Fruit fly (Drosophila melanogaster) whole organism, embryonic: ENCODE measurements around the gene CG43845.

ENCODE experiments used
- BEAF-32 ChIP-seq: fragments of 200-800 bp; sonication (Bioruptor generic); optimal IDR thresholded peaks from 3 replicates; lab custom pipeline; 2017; ENCODE audit warnings: missing biosample characterization, missing genetic modification characterization, mild to moderate bottlenecking, moderate library complexity, missing genetic modification reagents
- CG10979 ChIP-seq: fragments of 200-800 bp; sonication (Bioruptor generic); optimal IDR thresholded peaks from 2 replicates; lab custom pipeline; 2018; ENCODE audit warnings: missing biosample characterization, mild to moderate bottlenecking, missing genetic modification characterization, moderate library complexity
- CG11085 ChIP-seq: fragments of 200-800 bp; sonication (Bioruptor generic); IDR thresholded peaks from 2 replicates; pipeline ENCODE4 v1.3.6; 2022; ENCODE audit warnings: missing biosample characterization, missing genetic modification characterization
- CG11695 ChIP-seq: fragments of 200-800 bp; sonication (Bioruptor generic); IDR thresholded peaks from 3 replicates; pipeline ENCODE4 v1.3.6; 2022; ENCODE audit warnings: missing biosample characterization, missing genetic modification characterization
- CG13296 ChIP-seq: fragments of 200-800 bp; sonication (Bioruptor generic); optimal IDR thresholded peaks from 3 replicates; lab custom pipeline; 2018; ENCODE audit warnings: missing biosample characterization, mild to moderate bottlenecking, missing genetic modification characterization
- CG13424 ChIP-seq: fragments of 200-800 bp; sonication (Bioruptor generic); optimal IDR thresholded peaks from 2 replicates; lab custom pipeline; 2019; ENCODE audit warnings: missing biosample characterization, mild to moderate bottlenecking, missing genetic modification characterization, moderate library complexity
- CG13775 ChIP-seq: fragments of 200-800 bp; sonication (Bioruptor generic); optimal IDR thresholded peaks from 3 replicates; lab custom pipeline; 2017; ENCODE audit warnings: missing biosample characterization, mild to moderate bottlenecking, missing genetic modification characterization
- CG16779 ChIP-seq: fragments of 200-800 bp; sonication (Bioruptor generic); IDR thresholded peaks from 2 replicates; pipeline ENCODE4 v1.3.6; 2022; ENCODE audit warnings: missing biosample characterization, missing genetic modification characterization
- CG17186 ChIP-seq: fragments of 200-800 bp; sonication (Bioruptor generic); optimal IDR thresholded peaks from 3 replicates; lab custom pipeline; 2017; ENCODE audit warnings: missing biosample characterization, missing genetic modification reagents, missing genetic modification characterization
- CG17829 ChIP-seq: fragments of 200-800 bp; optimal IDR thresholded peaks from 2 replicates; lab custom pipeline; 2019; ENCODE audit warnings: missing biosample characterization, mild to moderate bottlenecking, missing genetic modification characterization, moderate library complexity
- CG2875 ChIP-seq: fragments of 200-800 bp; sonication (Bioruptor generic); optimal IDR thresholded peaks from 2 replicates; lab custom pipeline; 2017; ENCODE audit warnings: missing biosample characterization, mild to moderate bottlenecking, missing genetic modification characterization, missing genetic modification reagents
- CG30403 ChIP-seq: fragments of 200-800 bp; sonication (Bioruptor generic); optimal IDR thresholded peaks from 3 replicates; lab custom pipeline; 2016; ENCODE audit warnings: missing biosample characterization, missing genetic modification characterization
- CG31441 ChIP-seq: fragments of 200-800 bp; sonication (Bioruptor generic); IDR thresholded peaks from 2 replicates; pipeline ENCODE4 v1.3.6; 2022; ENCODE audit warnings: missing biosample characterization, missing genetic modification characterization
- CG32532 ChIP-seq: fragments of 200-800 bp; sonication (Bioruptor generic); IDR thresholded peaks from 2 replicates; pipeline ENCODE4 v1.3.6; 2022; ENCODE audit warnings: missing biosample characterization, missing genetic modification characterization
- CG33213 ChIP-seq: fragments of 200-800 bp; sonication (Bioruptor generic); optimal IDR thresholded peaks from 3 replicates; lab custom pipeline; 2016; ENCODE audit warnings: missing biosample characterization, missing genetic modification characterization
- CG3838 ChIP-seq: fragments of 200-800 bp; sonication (Bioruptor generic); optimal IDR thresholded peaks from 3 replicates; lab custom pipeline; 2016; ENCODE audit warnings: missing biosample characterization, missing genetic modification characterization
- CG8478 ChIP-seq: fragments of >200 bp; optimal IDR thresholded peaks from 2 replicates; lab custom pipeline; 2018
- CG9437 ChIP-seq: fragments of 200-800 bp; sonication (Bioruptor generic); optimal IDR thresholded peaks from 2 replicates; lab custom pipeline; 2018; ENCODE audit warnings: missing biosample characterization, mild to moderate bottlenecking, missing genetic modification characterization
- CG9727 ChIP-seq: fragments of 200-800 bp; sonication (Bioruptor generic); optimal IDR thresholded peaks from 3 replicates; lab custom pipeline; 2017; ENCODE audit warnings: missing biosample characterization, mild to moderate bottlenecking, missing genetic modification characterization
- CrebB ChIP-seq: fragments of 200-800 bp; sonication (Bioruptor generic); optimal IDR thresholded peaks from 3 replicates; lab custom pipeline; 2018; ENCODE audit warnings: missing biosample characterization, mild to moderate bottlenecking, missing genetic modification characterization
- Dbx ChIP-seq: fragments of 200-800 bp; sonication (Bioruptor generic); IDR thresholded peaks from 3 replicates; pipeline ENCODE4 v1.3.6; 2022; ENCODE audit warnings: missing biosample characterization, missing genetic modification characterization
- Gug ChIP-seq: fragments of 200-800 bp; sonication (Bioruptor generic); IDR thresholded peaks from 4 replicates; pipeline ENCODE4 v1.3.6; 2022; ENCODE audit warnings: missing biosample characterization, missing genetic modification characterization
- Jarid2 ChIP-seq: fragments of 200-800 bp; sonication (Bioruptor generic); optimal IDR thresholded peaks from 3 replicates; lab custom pipeline; 2017; ENCODE audit warnings: mild to moderate bottlenecking, missing biosample characterization, missing genetic modification reagents, missing genetic modification characterization
- Max ChIP-seq: fragments of 200-800 bp; sonication (Bioruptor generic); optimal IDR thresholded peaks from 2 replicates; lab custom pipeline; 2016; ENCODE audit warnings: missing biosample characterization, mild to moderate bottlenecking, missing genetic modification characterization
- NC2α ChIP-seq: fragments of 200-800 bp; sonication (Bioruptor generic); optimal IDR thresholded peaks from 2 replicates; lab custom pipeline; 2016; ENCODE audit warnings: missing biosample characterization, missing genetic modification characterization
- Nf-YA ChIP-seq: fragments of 200-800 bp; sonication (Bioruptor generic); IDR thresholded peaks from 2 replicates; pipeline ENCODE4 v1.3.6; 2022; ENCODE audit warnings: missing biosample characterization, missing genetic modification characterization
- Ravus ChIP-seq: fragments of 200-800 bp; sonication (Bioruptor generic); IDR thresholded peaks from 2 replicates; pipeline ENCODE4 v1.3.6; 2022; ENCODE audit warnings: missing biosample characterization, missing genetic modification characterization
- Sin3A ChIP-seq: fragments of >200 bp; optimal IDR thresholded peaks from 2 replicates; lab custom pipeline; 2018
- Sry-δ ChIP-seq: fragments of 200-800 bp; sonication (Bioruptor generic); optimal IDR thresholded peaks from 2 replicates; lab custom pipeline; 2016; ENCODE audit warnings: missing biosample characterization, missing genetic modification characterization
- aop ChIP-seq: fragments of 200-800 bp; sonication (Bioruptor generic); IDR thresholded peaks from 2 replicates; pipeline ENCODE4 v1.3.6; 2022; ENCODE audit warnings: missing biosample characterization, missing genetic modification characterization
- ase ChIP-seq: fragments of 200-800 bp; sonication (Bioruptor generic); IDR thresholded peaks from 3 replicates; pipeline ENCODE4 v1.3.6; 2022; ENCODE audit warnings: missing biosample characterization, missing genetic modification characterization
- az2 ChIP-seq: fragments of 200-800 bp; sonication (Bioruptor generic); optimal IDR thresholded peaks from 3 replicates; lab custom pipeline; 2016; ENCODE audit warnings: missing biosample characterization, missing genetic modification characterization
- ci ChIP-seq: fragments of 200-800 bp; sonication (Bioruptor generic); IDR thresholded peaks from 3 replicates; pipeline ENCODE4 v1.3.6; 2022; ENCODE audit warnings: missing biosample characterization, missing genetic modification characterization
- dimm ChIP-seq: fragments of 200-800 bp; sonication (Bioruptor generic); IDR thresholded peaks from 2 replicates; pipeline ENCODE4 v1.3.6; 2022; ENCODE audit warnings: missing biosample characterization, missing genetic modification characterization
- dm ChIP-seq: fragments of 200-800 bp; sonication (Bioruptor generic); optimal IDR thresholded peaks from 3 replicates; lab custom pipeline; 2016; ENCODE audit warnings: missing biosample characterization, missing genetic modification characterization
- ems ChIP-seq: fragments of 200-800 bp; sonication (Bioruptor generic); optimal IDR thresholded peaks from 3 replicates; lab custom pipeline; 2016; ENCODE audit warnings: missing biosample characterization, missing genetic modification characterization
- esg ChIP-seq: fragments of 200-800 bp; sonication (Bioruptor generic); conservative IDR thresholded peaks from 2 replicates; pipeline ENCODE4 v1.3.6; 2022; ENCODE audit warnings: missing biosample characterization, missing genetic modification characterization
- fd102C ChIP-seq: fragments of 200-800 bp; sonication (Bioruptor generic); optimal IDR thresholded peaks from 2 replicates; lab custom pipeline; 2018; ENCODE audit warnings: missing biosample characterization, mild to moderate bottlenecking, missing genetic modification characterization, moderate library complexity
- inv ChIP-seq: fragments of 200-800 bp; sonication (Bioruptor generic); IDR thresholded peaks from 2 replicates; pipeline ENCODE4 v1.3.6; 2022; ENCODE audit warnings: missing biosample characterization, missing genetic modification characterization; ENCODE audit not compliant: partially characterized antibody
- kni ChIP-seq: fragments of 200-800 bp; sonication (Bioruptor generic); optimal IDR thresholded peaks from 3 replicates; lab custom pipeline; 2017; ENCODE audit warnings: mild to moderate bottlenecking, missing biosample characterization, missing genetic modification reagents, missing genetic modification characterization
- lbe ChIP-seq: fragments of 200-800 bp; sonication (Bioruptor generic); optimal IDR thresholded peaks from 2 replicates; lab custom pipeline; 2016; ENCODE audit warnings: missing biosample characterization, mild to moderate bottlenecking, missing genetic modification characterization
- lilli ChIP-seq: fragments of 200-800 bp; sonication (Bioruptor generic); optimal IDR thresholded peaks from 3 replicates; lab custom pipeline; 2016; ENCODE audit warnings: missing biosample characterization, missing genetic modification characterization
- mam ChIP-seq: fragments of 200-800 bp; sonication (Bioruptor generic); optimal IDR thresholded peaks from 3 replicates; lab custom pipeline; 2016; ENCODE audit warnings: missing biosample characterization, missing genetic modification characterization
- mld ChIP-seq: fragments of 200-800 bp; sonication (Bioruptor generic); IDR thresholded peaks from 3 replicates; pipeline ENCODE4 v1.3.6; 2022; ENCODE audit warnings: missing biosample characterization, missing genetic modification characterization; ENCODE audit not compliant: partially characterized antibody
- nerfin-1 ChIP-seq: fragments of 200-800 bp; sonication (Bioruptor generic); optimal IDR thresholded peaks from 3 replicates; lab custom pipeline; 2019; ENCODE audit warnings: missing biosample characterization, mild to moderate bottlenecking, missing genetic modification characterization, moderate library complexity
- onecut ChIP-seq: fragments of 200-800 bp; sonication (Bioruptor generic); IDR thresholded peaks from 2 replicates; pipeline ENCODE4 v1.3.6; 2022; ENCODE audit warnings: missing biosample characterization, missing genetic modification characterization
- p53 ChIP-seq: fragments of 200-800 bp; sonication (Bioruptor generic); optimal IDR thresholded peaks from 2 replicates; lab custom pipeline; 2016; ENCODE audit warnings: missing biosample characterization, missing genetic modification characterization
- rib ChIP-seq: fragments of 200-800 bp; sonication (Bioruptor generic); IDR thresholded peaks from 2 replicates; pipeline ENCODE4 v1.3.6; 2022; ENCODE audit warnings: missing biosample characterization, missing genetic modification characterization
- sug ChIP-seq: fragments of 200-800 bp; optimal IDR thresholded peaks from 2 replicates; lab custom pipeline; 2019; ENCODE audit warnings: missing biosample characterization, mild to moderate bottlenecking, missing genetic modification characterization, moderate library complexity
- tio ChIP-seq: fragments of 200-800 bp; sonication (Bioruptor generic); optimal IDR thresholded peaks from 2 replicates; lab custom pipeline; 2017; ENCODE audit warnings: missing biosample characterization, missing genetic modification characterization, inconsistent platforms
- zfh2 ChIP-seq: fragments of 200-800 bp; sonication (Bioruptor generic); optimal IDR thresholded peaks from 2 replicates; lab custom pipeline; 2016; ENCODE audit warnings: missing biosample characterization, missing genetic modification characterization

CG43845 gene

DNA sequence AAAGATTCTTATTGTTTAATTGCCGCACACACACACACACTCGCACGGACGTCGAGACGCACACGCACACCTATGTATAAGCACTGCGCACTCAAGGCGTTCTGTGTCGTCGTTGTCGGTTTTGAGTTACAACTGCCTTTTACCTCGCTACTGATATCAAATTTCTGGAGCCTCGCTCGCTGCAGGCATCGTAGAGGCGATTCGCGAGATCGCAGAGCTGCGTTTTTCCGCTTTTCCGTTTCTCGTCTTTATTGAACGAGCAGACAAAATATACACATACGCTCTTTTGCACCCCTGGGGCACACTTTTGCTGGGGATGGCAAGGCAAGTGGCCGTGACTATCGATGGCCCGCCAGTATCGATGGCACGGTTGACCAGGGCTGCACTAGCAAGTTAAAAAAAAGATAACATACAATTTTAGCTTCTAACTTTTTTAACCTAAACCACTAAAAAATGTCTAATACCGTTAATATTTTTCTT, 24.6 kb upstream of the CG43845 start, which contains the start of gene CG2519 (continued):
- TF ChIP-seq BEAF-32 (GFP tag; lab: Kevin White, UChicago) (peak; percentile 94), fd102C (GFP tag; lab: Kevin White, UChicago) (no peak), CG32532 (peak; percentile 81), CG9727 (GFP tag; lab: Kevin White, UChicago) (no peak), kni (GFP tag; lab: Kevin White, UChicago) (no peak), sug (tag; lab: Kevin White, UChicago) (no peak), Max (GFP tag; lab: Kevin White, UChicago) (peak; percentile 66), esg (0 out of 2 replicates have a peak, but pooled peaks have one; percentile 18), Sry-δ (GFP tag; lab: Kevin White, UChicago) (peak; percentile 97), CG10979 (tag; lab: Kevin White, UChicago) (peak; percentile 43), CG11085 (GFP tag; lab: Robert Waterston, UW) (peak; percentile 59; the same call in 1 of the 2 replicates), lbe (GFP tag; lab: Kevin White, UChicago) (no peak), CG9437 (GFP tag; lab: Kevin White, UChicago) (no peak), inv (peak; percentile 91), CG8478 (lab: Kevin White, UChicago) (peak; percentile 86), CG17829 (tag; lab: Kevin White, UChicago) (peak; percentile 61), aop (GFP tag; lab: Robert Waterston, UW) (peak; percentile 46; the same call in 1 of the 2 replicates), lilli (GFP tag; lab: Kevin White, UChicago) (peak; percentile 77), CG31441 (GFP tag; lab: Robert Waterston, UW) (no peak), ase (GFP tag; lab: Robert Waterston, UW) (peak; percentile 61; the same call in 2 of the 3 replicates), CG2875 (GFP tag; lab: Kevin White, UChicago) (no peak), dimm (no peak), rib (GFP tag; lab: Robert Waterston, UW) (peak; percentile 37; the same call in 1 of the 2 replicates), CG17186 (GFP tag; lab: Kevin White, UChicago) (peak; percentile 15), Sin3A (lab: Kevin White, UChicago) (peak; percentile 57), mld (peak; percentile 92), Dbx (GFP tag; lab: Robert Waterston, UW) (peak; percentile 71), Nf-YA (peak; percentile 33; the same call in 1 of the 2 replicates), Ravus (no peak; the same call in 1 of the 2 replicates), dm (GFP tag; lab: Kevin White, UChicago) (peak; percentile 51), p53 (peak; percentile 11), CrebB (tag; lab: Kevin White, UChicago) (peak; percentile 59), az2 (peak; percentile 45), CG30403 (GFP tag; lab: Kevin White, UChicago) (peak; percentile 68), zfh2 (GFP tag; lab: Kevin White, UChicago) (peak; percentile 72), CG11695 (GFP tag; lab: Robert Waterston, UW) (0 out of 3 replicates have a peak, but pooled peaks have one; percentile 19), CG13296 (GFP tag; lab: Kevin White, UChicago) (no peak), CG3838 (no peak), CG13424 (peak; percentile 61), ems (GFP tag; lab: Kevin White, UChicago) (peak; percentile 72), tio (GFP tag; lab: Kevin White, UChicago) (no peak), CG33213 (GFP tag; lab: Kevin White, UChicago) (peak; percentile 52), Jarid2 (no peak), ci (GFP tag; lab: Robert Waterston, UW) (peak; percentile 66), onecut (GFP tag; lab: Robert Waterston, UW) (peak; percentile 62; the same call in 1 of the 2 replicates), CG16779 (no peak), Gug (GFP tag; lab: Robert Waterston, UW) (peak; percentile 74; the same call in 2 of the 4 replicates), NC2α (GFP tag; lab: Kevin White, UChicago) (no peak), mam (GFP tag; lab: Kevin White, UChicago) (peak; percentile 73), CG13775 (GFP tag; lab: Kevin White, UChicago) (peak; percentile 50), nerfin-1 (tag; lab: Kevin White, UChicago) (no peak)
